Worm (Caenorhabditis elegans) whole organism, young adult: ENCODE results near the gene F21C10.18.

Experiments used
- D2030.7 ChIP-seq: fragments of 200-800 bp; sonication (Bioruptor generic); IDR thresholded peaks from 2 replicates; pipeline ENCODE4 v1.3.6; 2022; ENCODE audit warnings: missing genetic modification reagents, missing genetic modification characterization, missing compliant biosample characterization
- F23B12.7 ChIP-seq: sonication (generic microtip); optimal IDR thresholded peaks from 2 replicates; lab custom pipeline; 2017; ENCODE audit warnings: missing genetic modification characterization, mild to moderate bottlenecking, missing compliant biosample characterization, antibody characterized with exemption, moderate library complexity; ENCODE audit not compliant: insufficient read depth
- F33H1.4 ChIP-seq: fragments of 200-800 bp; sonication (Bioruptor generic); IDR thresholded peaks from 2 replicates; pipeline ENCODE4 v1.3.6; 2022; ENCODE audit warnings: missing genetic modification reagents, missing genetic modification characterization, missing compliant biosample characterization
- F37B4.10 ChIP-seq: fragments of 200-800 bp; sonication (Bioruptor generic); IDR thresholded peaks from 2 replicates; pipeline ENCODE4 v1.3.6; 2022; ENCODE audit warnings: missing genetic modification characterization, missing compliant biosample characterization
- Y56A3A.18 ChIP-seq: fragments of 200-800 bp; sonication (Bioruptor generic); IDR thresholded peaks from 2 replicates; pipeline ENCODE4 v1.3.6; 2022; ENCODE audit warnings: missing genetic modification reagents, missing genetic modification characterization, missing compliant biosample characterization
- athp-1 ChIP-seq: sonication (generic microtip); optimal IDR thresholded peaks from 2 replicates; lab custom pipeline; 2017; ENCODE audit warnings: mild to moderate bottlenecking, missing genetic modification characterization, missing compliant biosample characterization
- attf-6 ChIP-seq: fragments of 200-800 bp; sonication (Bioruptor generic); IDR thresholded peaks from 2 replicates; pipeline ENCODE4 v1.3.6; 2022; ENCODE audit warnings: missing genetic modification reagents, missing genetic modification characterization, missing compliant biosample characterization
- bed-2 ChIP-seq: fragments of 200-800 bp; sonication (Bioruptor generic); IDR thresholded peaks from 2 replicates; pipeline ENCODE4 v1.3.6; 2022; ENCODE audit warnings: missing genetic modification reagents, missing genetic modification characterization, missing compliant biosample characterization
- cebp-1 ChIP-seq, 2 experiments: fragments of 200-800 bp in 1 of 2; sonication (Bioruptor generic) in 1 of 2; sonication (generic microtip) in 1 of 2; IDR thresholded peaks in 1 of 2; optimal IDR thresholded peaks in 1 of 2; 2 replicates each; pipeline versions ENCODE4 v1.3.6 to Lab custom; 2017 to 2022; ENCODE audit warnings: missing compliant biosample characterization in 2 of 2, missing genetic modification characterization in 2 of 2, mild to moderate bottlenecking in 1 of 2, missing genetic modification reagents in 1 of 2, moderate library complexity in 1 of 2
- ceh-100 ChIP-seq: fragments of 200-800 bp; sonication (Bioruptor generic); IDR thresholded peaks from 2 replicates; pipeline ENCODE4 v1.3.6; 2022; ENCODE audit warnings: missing genetic modification reagents, missing genetic modification characterization, missing compliant biosample characterization
- ceh-40 ChIP-seq: fragments of 200-800 bp; sonication (Bioruptor generic); IDR thresholded peaks from 2 replicates; pipeline ENCODE4 v1.3.6; 2022; ENCODE audit warnings: missing genetic modification characterization, missing compliant biosample characterization
- dox-1 ChIP-seq: fragments of 200-800 bp; sonication (Bioruptor generic); IDR thresholded peaks from 2 replicates; pipeline ENCODE4 v1.3.6; 2022; ENCODE audit warnings: missing genetic modification reagents, missing genetic modification characterization, missing compliant biosample characterization
- dpff-1 ChIP-seq: sonication (generic microtip); optimal IDR thresholded peaks from 2 replicates; lab custom pipeline; 2017; ENCODE audit warnings: mild to moderate bottlenecking, missing genetic modification characterization, missing compliant biosample characterization
- egl-44 ChIP-seq: fragments of 200-800 bp; sonication (Bioruptor generic); IDR thresholded peaks from 2 replicates; pipeline ENCODE4 v1.3.6; 2022; ENCODE audit warnings: missing genetic modification reagents, missing genetic modification characterization, missing compliant biosample characterization
- egrh-3 ChIP-seq: fragments of 200-800 bp; sonication (Bioruptor generic); IDR thresholded peaks from 2 replicates; pipeline ENCODE4 v1.3.6; 2022; ENCODE audit warnings: missing genetic modification reagents, missing genetic modification characterization, missing compliant biosample characterization
- ekl-4 ChIP-seq: fragments of 200-800 bp; sonication (Bioruptor generic); IDR thresholded peaks from 2 replicates; pipeline ENCODE4 v1.3.6; 2022; ENCODE audit warnings: missing genetic modification reagents, missing genetic modification characterization, missing compliant biosample characterization
- him-1 ChIP-seq: sonication (generic microtip); optimal IDR thresholded peaks from 2 replicates; lab custom pipeline; 2016; ENCODE audit warnings: missing genotype, missing genetic modification reagents, missing genetic modification characterization, missing compliant biosample characterization
- hlh-12 ChIP-seq: sonication (generic microtip); optimal IDR thresholded peaks from 2 replicates; lab custom pipeline; 2016; ENCODE audit warnings: missing genetic modification characterization, missing compliant biosample characterization
- hmg-1.2 ChIP-seq: fragments of 200-800 bp; sonication (Bioruptor generic); IDR thresholded peaks from 2 replicates; pipeline ENCODE4 v1.3.6; 2022; ENCODE audit warnings: missing genetic modification reagents, missing genetic modification characterization, missing compliant biosample characterization
- hsf-1 ChIP-seq: fragments of 200-800 bp; sonication (Bioruptor generic); IDR thresholded peaks from 2 replicates; pipeline ENCODE4 v1.3.6; 2022; ENCODE audit warnings: missing genetic modification reagents, missing genetic modification characterization, missing compliant biosample characterization
- let-526 ChIP-seq: fragments of 200-800 bp; sonication (Bioruptor generic); IDR thresholded peaks from 2 replicates; pipeline ENCODE4 v1.3.6; 2022; ENCODE audit warnings: missing genetic modification reagents, missing genetic modification characterization, missing compliant biosample characterization
- lin-26 ChIP-seq: fragments of 200-800 bp; sonication (Bioruptor generic); IDR thresholded peaks from 2 replicates; pipeline ENCODE4 v1.3.6; 2022; ENCODE audit warnings: missing genetic modification reagents, missing genetic modification characterization, missing compliant biosample characterization
- lin-35 ChIP-seq, 3 experiments: fragments of 150-350 bp in 2 of 3; sonication (generic microtip) in 1 of 3; optimal IDR thresholded peaks; 2 replicates each; lab custom pipeline; 2014 to 2018; ENCODE audit warnings: missing biosample characterization in 3 of 3, missing genetic modification characterization in 3 of 3, missing genetic modification reagents in 3 of 3
- lin-54 ChIP-seq: fragments of 200-800 bp; sonication (Bioruptor generic); optimal IDR thresholded peaks from 2 replicates; lab custom pipeline; 2018; ENCODE audit warnings: mild to moderate bottlenecking, missing genetic modification characterization, missing compliant biosample characterization
- lir-1 ChIP-seq: fragments of 200-800 bp; sonication (Bioruptor generic); conservative IDR thresholded peaks from 2 replicates; pipeline ENCODE4 v1.3.6; 2022; ENCODE audit warnings: missing genetic modification reagents, missing genetic modification characterization, missing compliant biosample characterization
- lsy-27 ChIP-seq: sonication (generic microtip); optimal IDR thresholded peaks from 2 replicates; lab custom pipeline; 2017; ENCODE audit warnings: missing genetic modification characterization, mild to moderate bottlenecking, missing compliant biosample characterization, antibody characterized with exemption, missing genotype, borderline replicate concordance; ENCODE audit not compliant: insufficient read depth
- madf-3 ChIP-seq: fragments of 200-800 bp; sonication (Bioruptor generic); IDR thresholded peaks from 2 replicates; pipeline ENCODE4 v1.3.6; 2022; ENCODE audit warnings: missing genetic modification reagents, missing genetic modification characterization, missing compliant biosample characterization
- madf-6 ChIP-seq: fragments of 200-800 bp; sonication (Bioruptor generic); IDR thresholded peaks from 2 replicates; pipeline ENCODE4 v1.3.6; 2022; ENCODE audit warnings: missing genetic modification reagents, missing genetic modification characterization, missing compliant biosample characterization
- mcd-1 ChIP-seq: fragments of 200-800 bp; sonication (Bioruptor generic); IDR thresholded peaks from 2 replicates; pipeline ENCODE4 v1.3.6; 2022; ENCODE audit warnings: missing genetic modification reagents, missing genetic modification characterization, missing compliant biosample characterization
- nfya-1 ChIP-seq: sonication (generic microtip); optimal IDR thresholded peaks from 2 replicates; lab custom pipeline; 2017; ENCODE audit warnings: antibody characterized with exemption, missing compliant biosample characterization, missing genetic modification characterization, borderline replicate concordance; ENCODE audit not compliant: insufficient read depth
- nfya-2 ChIP-seq: fragments of 200-800 bp; sonication (Bioruptor generic); IDR thresholded peaks from 2 replicates; pipeline ENCODE4 v1.3.6; 2022; ENCODE audit warnings: missing genetic modification reagents, missing genetic modification characterization, missing compliant biosample characterization
- nfyb-1 ChIP-seq: fragments of 200-800 bp; sonication (Bioruptor generic); IDR thresholded peaks from 2 replicates; pipeline ENCODE4 v1.3.6; 2022; ENCODE audit warnings: missing genetic modification reagents, missing genetic modification characterization, missing compliant biosample characterization
- nhr-90 ChIP-seq: sonication (generic microtip); optimal IDR thresholded peaks from 2 replicates; lab custom pipeline; 2016; ENCODE audit warnings: missing genotype, mild to moderate bottlenecking, missing genetic modification characterization, missing compliant biosample characterization
- pbrm-1 ChIP-seq: fragments of 200-800 bp; sonication (Bioruptor generic); IDR thresholded peaks from 2 replicates; pipeline ENCODE4 v1.3.6; 2022; ENCODE audit warnings: missing genetic modification reagents, missing genetic modification characterization, missing compliant biosample characterization
- repo-1 ChIP-seq: sonication (generic microtip); optimal IDR thresholded peaks from 2 replicates; lab custom pipeline; 2017; ENCODE audit warnings: mild to moderate bottlenecking, missing genetic modification characterization, missing compliant biosample characterization
- sdz-38 ChIP-seq: sonication (generic microtip); optimal IDR thresholded peaks from 2 replicates; lab custom pipeline; 2016; ENCODE audit warnings: missing genotype, missing genetic modification characterization, missing compliant biosample characterization
- snpc-1.1 ChIP-seq: sonication (generic microtip); optimal IDR thresholded peaks from 2 replicates; lab custom pipeline; 2017; ENCODE audit warnings: missing genetic modification characterization, mild to moderate bottlenecking, missing compliant biosample characterization, antibody characterized with exemption, moderate library complexity, missing genotype, missing genetic modification reagents; ENCODE audit not compliant: insufficient read depth
- snpc-3.4 ChIP-seq: sonication (generic microtip); optimal IDR thresholded peaks from 2 replicates; lab custom pipeline; 2017; ENCODE audit warnings: missing genetic modification characterization, mild to moderate bottlenecking, missing compliant biosample characterization, antibody characterized with exemption, moderate library complexity, missing genotype, missing genetic modification reagents
- somi-1 ChIP-seq: fragments of 200-800 bp; sonication (Bioruptor generic); optimal IDR thresholded peaks from 2 replicates; lab custom pipeline; 2018; ENCODE audit warnings: mild to moderate bottlenecking, missing genetic modification characterization, missing compliant biosample characterization
- tlf-1 ChIP-seq: fragments of 200-800 bp; sonication (Bioruptor generic); optimal IDR thresholded peaks from 2 replicates; lab custom pipeline; 2018; ENCODE audit warnings: mild to moderate bottlenecking, missing genetic modification characterization, missing compliant biosample characterization
- ztf-18 ChIP-seq: sonication (generic microtip); optimal IDR thresholded peaks from 2 replicates; lab custom pipeline; 2016; ENCODE audit warnings: missing genotype, mild to moderate bottlenecking, missing genetic modification characterization, missing compliant biosample characterization
- ztf-26 ChIP-seq: sonication (generic microtip); optimal IDR thresholded peaks from 2 replicates; lab custom pipeline; 2017; ENCODE audit warnings: missing genetic modification characterization, missing compliant biosample characterization

The F21C10.18 gene

DNA sequence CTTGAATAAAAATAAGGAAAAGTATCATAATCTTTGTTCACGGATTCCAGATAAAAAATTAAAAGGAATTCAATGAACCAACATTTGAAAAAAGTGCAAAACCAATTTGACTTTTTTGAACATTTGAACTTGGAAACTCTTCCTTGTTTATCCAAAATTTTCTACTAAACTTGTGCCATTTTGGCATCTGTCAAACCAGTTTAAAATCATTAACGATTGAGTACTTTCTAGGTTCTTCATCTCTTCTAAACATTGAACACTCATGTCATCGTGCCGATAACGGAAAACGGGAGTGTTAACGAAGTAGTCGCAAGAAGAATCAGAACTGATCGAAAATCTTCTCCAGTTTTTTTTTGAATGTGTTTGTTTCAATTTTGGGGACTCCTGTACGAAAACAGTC, 24.1 kb upstream of the F21C10.18 start:
- TF ChIP-seq sdz-38 (tag; lab: Kevin White, UChicago) (no peak), nfya-1 (no peak), nfya-2 (GFP tag; lab: Robert Waterston, UW) (no peak), dpff-1 (no peak), repo-1 (tag; lab: Kevin White, UChicago) (no peak), ztf-26 (tag; lab: Kevin White, UChicago) (no peak), snpc-1.1 (no peak), somi-1 (GFP tag; lab: Kevin White, UChicago) (no peak), F23B12.7 (tag; lab: Kevin White, UChicago) (no peak), F37B4.10 (GFP tag; lab: Robert Waterston, UW) (no peak), tlf-1 (GFP tag; lab: Kevin White, UChicago) (no peak)

- no peak for TF ChIP-seq lin-35 (GFP tag; optimal IDR thresholded peaks at IDR 0.05; lab: Kevin White, UChicago)
- no peak for TF ChIP-seq egl-44
- no peak for TF ChIP-seq snpc-3.4 (tag; lab: Kevin White, UChicago)
- no peak for TF ChIP-seq hlh-12 (tag; lab: Kevin White, UChicago)
Observed at ce11 chrV:9085845-9086244, 22.5 kb upstream of the F21C10.18 start.

DNA sequence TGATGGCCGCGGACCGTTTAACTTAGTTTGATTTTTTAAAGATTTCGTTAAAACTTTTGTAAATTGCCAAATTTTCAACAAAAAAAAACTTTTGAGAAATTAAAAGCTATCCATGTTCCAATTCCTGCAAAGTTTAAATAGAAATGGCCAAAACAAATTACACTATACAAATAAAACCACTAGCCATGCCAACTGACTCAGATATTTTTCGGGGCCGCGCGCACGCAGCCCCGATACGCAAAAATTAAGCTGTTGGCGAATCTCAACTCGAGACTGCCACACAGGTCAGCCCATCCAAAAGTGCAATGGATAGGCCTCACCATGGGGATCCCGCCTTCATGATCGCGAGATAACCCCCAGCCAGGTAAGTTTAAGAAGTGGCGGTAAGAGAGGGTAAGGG, 21.7 kb upstream of the F21C10.18 start:
- peak; percentile 22; the same call in 1 of the 2 replicates for TF ChIP-seq mcd-1 (GFP tag; lab: Robert Waterston, UW)
- 0 out of 2 replicates have a peak, but pooled peaks have one; percentile 15 for TF ChIP-seq pbrm-1 (GFP tag; lab: Robert Waterston, UW)
- TF ChIP-seq attf-6 (GFP tag; lab: Robert Waterston, UW): peak; percentile 89
- TF ChIP-seq madf-3 (GFP tag; lab: Robert Waterston, UW): 0 out of 2 replicates have a peak, but pooled peaks have one; percentile 21
- TF ChIP-seq hmg-1.2 (GFP tag; lab: Robert Waterston, UW): peak; percentile 21; the same call in 1 of the 2 replicates
- TF ChIP-seq dox-1 (GFP tag; lab: Robert Waterston, UW): peak; percentile 89
- peak; percentile 54; the same call in 1 of the 2 replicates for TF ChIP-seq nfyb-1 (GFP tag; lab: Robert Waterston, UW)
- TF ChIP-seq Y56A3A.18: 0 out of 2 replicates have a peak, but pooled peaks have one; percentile 29
- TF ChIP-seq egl-44: peak; percentile 70; the same call in 1 of the 2 replicates
- TF ChIP-seq ceh-100 (GFP tag; lab: Robert Waterston, UW): 0 out of 2 replicates have a peak, but pooled peaks have one; percentile 21
- peak; percentile 5 for TF ChIP-seq snpc-1.1
- peak; percentile 24; the same call in 1 of the 2 replicates for TF ChIP-seq ceh-40 (GFP tag; lab: Robert Waterston, UW)
- peak; percentile 52; the same call in 1 of the 2 replicates for TF ChIP-seq madf-6 (GFP tag; lab: Robert Waterston, UW)
- TF ChIP-seq ekl-4 (GFP tag; lab: Robert Waterston, UW): peak; percentile 76

DNA sequence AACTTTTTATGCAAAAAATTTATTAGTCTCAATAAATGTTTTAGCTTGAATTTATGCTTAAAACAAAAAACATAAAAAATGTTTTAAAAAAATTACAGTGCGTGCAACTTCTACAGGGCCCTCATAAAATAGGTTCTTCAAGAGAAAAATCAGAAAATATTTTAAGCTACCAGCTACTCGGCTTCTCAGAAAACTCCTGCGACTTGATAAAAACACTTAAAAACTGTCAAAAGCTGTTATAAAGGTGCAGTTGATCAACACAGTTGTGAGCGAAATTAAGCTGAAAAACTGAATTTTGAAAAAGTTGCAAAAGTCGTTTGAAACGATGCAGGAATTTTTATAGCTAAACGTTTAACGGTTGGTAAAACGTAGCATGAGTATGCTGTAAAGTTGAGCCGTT, 19.6 kb upstream of the F21C10.18 start:
- TF ChIP-seq hsf-1 (no peak), nhr-90 (tag; lab: Kevin White, UChicago) (no peak), let-526 (GFP tag; lab: Robert Waterston, UW) (no peak), lin-26 (GFP tag; lab: Robert Waterston, UW) (peak; percentile 37; the same call in 1 of the 2 replicates), cebp-1 (GFP tag; IDR thresholded peaks at IDR 0.05; lab: Robert Waterston, UW) (no peak), cebp-1 (tag; optimal IDR thresholded peaks at IDR 0.05; lab: Kevin White, UChicago) (peak; percentile 10), nfya-2 (GFP tag; lab: Robert Waterston, UW) (no peak), egrh-3 (0 out of 2 replicates have a peak, but pooled peaks have one; percentile 19), ztf-26 (tag; lab: Kevin White, UChicago) (peak; percentile 48), ztf-18 (tag; lab: Kevin White, UChicago) (no peak), nfyb-1 (GFP tag; lab: Robert Waterston, UW) (peak; percentile 32), lin-54 (GFP tag; lab: Kevin White, UChicago) (peak; percentile 4), D2030.7 (GFP tag; lab: Robert Waterston, UW) (no peak), athp-1 (tag; lab: Kevin White, UChicago) (no peak), lir-1 (GFP tag; lab: Robert Waterston, UW) (no peak), lsy-27 (tag; lab: Kevin White, UChicago) (no peak), madf-6 (GFP tag; lab: Robert Waterston, UW) (no peak), ceh-100 (GFP tag; lab: Robert Waterston, UW) (peak; percentile 14; the same call in 1 of the 2 replicates), him-1 (tag; lab: Kevin White, UChicago) (no peak), F33H1.4 (no peak), bed-2 (GFP tag; lab: Robert Waterston, UW) (no peak)
